Fruit fly (Drosophila melanogaster): Measurements from ENCODE around the gene Regnase-1.
A peak's percentile ranks its signal among the peaks of the same experiment; 100 is the strongest.

Gene Regnase-1

DNA sequence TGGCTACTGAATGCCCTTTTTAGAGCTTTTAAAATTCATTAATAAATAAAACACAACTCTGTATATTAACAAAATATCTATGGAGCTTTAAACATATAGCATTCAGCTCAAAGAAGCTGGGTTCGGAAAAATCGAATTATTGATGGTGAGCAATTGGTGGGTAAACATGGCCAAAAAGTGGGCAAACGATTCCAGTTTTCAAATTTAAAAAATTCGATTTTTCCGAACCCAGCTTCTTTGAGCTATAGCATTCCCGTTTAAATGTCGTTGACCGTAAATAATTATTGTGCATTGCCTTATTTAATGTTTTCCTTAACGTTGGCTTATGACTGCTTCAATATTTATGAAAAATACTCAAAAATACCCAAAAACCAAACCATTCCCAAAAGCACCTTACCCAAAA is 34.3 kb downstream of the Regnase-1 start (continued):
- no peak for TF ChIP-seq E2f1 (GFP tag; IDR thresholded peaks at IDR 0.05)
- no peak for TF ChIP-seq CG17186 (GFP tag; optimal IDR thresholded peaks at IDR 0.05)
- no peak for TF ChIP-seq Vsx1 (GFP tag; optimal IDR thresholded peaks at IDR 0.05)
- TF ChIP-seq CG4617 (GFP tag; optimal IDR thresholded peaks at IDR 0.05; ENCODE audit: borderline replicate concordance) = no peak
- TF ChIP-seq ems (GFP tag; optimal IDR thresholded peaks at IDR 0.05) = no peak
- TF ChIP-seq CG15269 (tag; optimal IDR thresholded peaks at IDR 0.05) = no peak
- no peak for TF ChIP-seq aop (GFP tag; IDR thresholded peaks at IDR 0.05)
- TF ChIP-seq CG10979 (tag; optimal IDR thresholded peaks at IDR 0.05) = peak; percentile 30
- no peak for TF ChIP-seq bowl (GFP tag; IDR thresholded peaks at IDR 0.05)
- TF ChIP-seq CG17361 (GFP tag; IDR thresholded peaks at IDR 0.05) = peak; percentile 57; the same call in 2 of the 3 replicates
- peak; percentile 73 for TF ChIP-seq Med (GFP tag)
- no peak for TF ChIP-seq CG10654 (GFP tag; optimal IDR thresholded peaks at IDR 0.05)
- TF ChIP-seq B-H1 (GFP tag; IDR thresholded peaks at IDR 0.05) = no peak
- no peak for TF ChIP-seq Hr78 (GFP tag; optimal IDR thresholded peaks at IDR 0.05)
- TF ChIP-seq ewg (GFP tag; optimal IDR thresholded peaks at IDR 0.05) = no peak
- no peak for TF ChIP-seq Dref (GFP tag; IDR thresholded peaks at IDR 0.05)
- TF ChIP-seq CrebB (tag; optimal IDR thresholded peaks at IDR 0.05) = no peak
- TF ChIP-seq HmgD (GFP tag; optimal IDR thresholded peaks at IDR 0.05) = no peak
- no peak for TF ChIP-seq CG17568 (GFP tag; optimal IDR thresholded peaks at IDR 0.05)
- no peak for TF ChIP-seq lola (GFP tag; optimal IDR thresholded peaks at IDR 0.05)
- no peak for TF ChIP-seq H2.0 (GFP tag; IDR thresholded peaks at IDR 0.05)
- TF ChIP-seq Sox100B (GFP tag; optimal IDR thresholded peaks at IDR 0.05) = peak; percentile 56
- no peak for TF ChIP-seq Lhr (GFP tag; optimal IDR thresholded peaks at IDR 0.05)
- TF ChIP-seq Dip3 (GFP tag; optimal IDR thresholded peaks at IDR 0.05) = no peak
- peak; percentile 5 for TF ChIP-seq Oli (tag; optimal IDR thresholded peaks at IDR 0.05)
- TF ChIP-seq z (GFP tag; IDR thresholded peaks at IDR 0.05) = no peak
- no peak for TF ChIP-seq CHES-1-like (GFP tag; optimal IDR thresholded peaks at IDR 0.05)
- no peak for TF ChIP-seq exex (tag; optimal IDR thresholded peaks at IDR 0.05)
- TF ChIP-seq CG11723 (GFP tag; optimal IDR thresholded peaks at IDR 0.05) = no peak
- TF ChIP-seq Asciz (GFP tag; optimal IDR thresholded peaks at IDR 0.05) = no peak
- TF ChIP-seq ara (GFP tag; IDR thresholded peaks at IDR 0.05) = no peak
- no peak for TF ChIP-seq repo (GFP tag; optimal IDR thresholded peaks at IDR 0.05)
- peak; percentile 2 for TF ChIP-seq CG10267 (tag; optimal IDR thresholded peaks at IDR 0.05)
- TF ChIP-seq H15 (GFP tag; IDR thresholded peaks at IDR 0.05) = no peak
- TF ChIP-seq CG3995 (GFP tag; optimal IDR thresholded peaks at IDR 0.05) = no peak
- TF ChIP-seq nerfin-1 (tag; optimal IDR thresholded peaks at IDR 0.05) = no peak
- TF ChIP-seq CG2116 (GFP tag; optimal IDR thresholded peaks at IDR 0.05) = no peak
- TF ChIP-seq corto (GFP tag; optimal IDR thresholded peaks at IDR 0.05) = no peak
- TF ChIP-seq CG12299 (tag; optimal IDR thresholded peaks at IDR 0.05) = no peak
- TF ChIP-seq dan (GFP tag; IDR thresholded peaks at IDR 0.05) = no peak
- no peak for TF ChIP-seq Fer2 (tag; optimal IDR thresholded peaks at IDR 0.05)
- no peak for TF ChIP-seq Xbp1 (GFP tag; optimal IDR thresholded peaks at IDR 0.05)
- TF ChIP-seq sob (GFP tag; IDR thresholded peaks at IDR 0.05) = no peak
- TF ChIP-seq stwl (tag; optimal IDR thresholded peaks at IDR 0.05) = no peak
- TF ChIP-seq CG7839 (tag; optimal IDR thresholded peaks at IDR 0.05) = peak; percentile 38
- no peak for TF ChIP-seq sim (GFP tag; IDR thresholded peaks at IDR 0.05)
- no peak for TF ChIP-seq slou (GFP tag; optimal IDR thresholded peaks at IDR 0.05)
- TF ChIP-seq Usf (GFP tag; optimal IDR thresholded peaks at IDR 0.05) = no peak
- TF ChIP-seq CG6654 (GFP tag; optimal IDR thresholded peaks at IDR 0.05) = no peak
- peak; percentile 45 for TF ChIP-seq CG11504 (tag; optimal IDR thresholded peaks at IDR 0.05)
- no peak for TF ChIP-seq cas (GFP tag; IDR thresholded peaks at IDR 0.05)
